Fruit fly (Drosophila melanogaster): ENCODE measurements around the gene CG16986.

The CG16986 gene

DNA sequence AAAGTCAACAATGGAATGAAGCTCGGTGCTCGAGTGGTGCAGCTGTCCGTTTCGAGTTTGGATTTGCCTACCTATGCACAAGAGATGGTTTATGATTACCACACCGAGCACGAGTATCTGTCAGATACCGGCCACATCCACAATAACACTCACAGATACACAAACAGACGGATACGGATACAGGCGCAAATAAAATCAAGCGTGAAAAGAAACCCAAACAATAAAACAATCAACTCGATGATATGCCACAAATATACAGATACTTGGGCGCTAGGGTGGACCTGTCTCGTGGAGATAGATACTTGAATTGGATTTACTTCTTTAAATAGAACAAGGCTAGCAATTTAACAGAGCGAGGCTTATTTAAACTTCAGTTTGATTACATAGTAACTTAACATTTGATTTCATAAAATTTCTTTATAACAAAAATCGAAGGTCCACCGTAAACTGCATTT is 29.8 kb upstream of the CG16986 start (continued):
- no peak for TF ChIP-seq slou (GFP tag; optimal IDR thresholded peaks at IDR 0.05)
- TF ChIP-seq NfI (GFP tag; optimal IDR thresholded peaks at IDR 0.05) = peak; percentile 40
- no peak for TF ChIP-seq Bgb (GFP tag; IDR thresholded peaks at IDR 0.05; ENCODE audit: partially characterized antibody)
- no peak for TF ChIP-seq fd102C (GFP tag; optimal IDR thresholded peaks at IDR 0.05)
- no peak for TF ChIP-seq CkIIα-i1 (GFP tag; IDR thresholded peaks at IDR 0.05)
- peak; percentile 71 for TF ChIP-seq CG17359 (tag; optimal IDR thresholded peaks at IDR 0.05)
- TF ChIP-seq Fer3 (tag; optimal IDR thresholded peaks at IDR 0.05) = peak; percentile 19
- TF ChIP-seq CG7786 (GFP tag; optimal IDR thresholded peaks at IDR 0.05) = no peak
- no peak for TF ChIP-seq ranshi (GFP tag; IDR thresholded peaks at IDR 0.05)
- no peak for TF ChIP-seq Kr (GFP tag; optimal IDR thresholded peaks at IDR 0.05)
- no peak for TF ChIP-seq CG9797 (GFP tag; optimal IDR thresholded peaks at IDR 0.05)
- peak; percentile 22 for TF ChIP-seq sd (tag; optimal IDR thresholded peaks at IDR 0.05)
- peak; percentile 47 for TF ChIP-seq Ssrp (tag; optimal IDR thresholded peaks at IDR 0.05)
- peak; percentile 12; the same call in 1 of the 3 replicates for TF ChIP-seq Optix (GFP tag; IDR thresholded peaks at IDR 0.05)
- no peak for TF ChIP-seq sna (GFP tag; IDR thresholded peaks at IDR 0.05; ENCODE audit: partially characterized antibody)
- no peak for TF ChIP-seq CG34224 (GFP tag; IDR thresholded peaks at IDR 0.05; ENCODE audit: partially characterized antibody)
- TF ChIP-seq wdn (GFP tag; IDR thresholded peaks at IDR 0.05) = no peak
- TF ChIP-seq gsb-n (tag; optimal IDR thresholded peaks at IDR 0.05) = peak; percentile 62
- no peak for TF ChIP-seq ken (GFP tag; IDR thresholded peaks at IDR 0.05)
- peak; percentile 3 for TF ChIP-seq CG9727 (GFP tag; optimal IDR thresholded peaks at IDR 0.05)
- TF ChIP-seq Rfx (GFP tag; IDR thresholded peaks at IDR 0.05) = no peak
- no peak for TF ChIP-seq Taf1 (GFP tag; IDR thresholded peaks at IDR 0.05)
- peak; percentile 30 for TF ChIP-seq CG10979 (tag; optimal IDR thresholded peaks at IDR 0.05)
- no peak for TF ChIP-seq peb (GFP tag; IDR thresholded peaks at IDR 0.05)
- TF ChIP-seq HLH54F (GFP tag; optimal IDR thresholded peaks at IDR 0.05) = no peak
- peak; percentile 48 for TF ChIP-seq phol (tag; optimal IDR thresholded peaks at IDR 0.05)
- no peak for TF ChIP-seq CG6654 (GFP tag; optimal IDR thresholded peaks at IDR 0.05)
- TF ChIP-seq lilli (GFP tag; optimal IDR thresholded peaks at IDR 0.05) = peak; percentile 27
- TF ChIP-seq CG32532 (GFP tag; IDR thresholded peaks at IDR 0.05) = no peak; the same call in 1 of the 2 replicates
- TF ChIP-seq CG7372 (GFP tag; IDR thresholded peaks at IDR 0.05) = no peak
- no peak for TF ChIP-seq Dp (GFP tag; optimal IDR thresholded peaks at IDR 0.05)
- peak; percentile 6 for TF ChIP-seq CG8089 (GFP tag; optimal IDR thresholded peaks at IDR 0.05)
- TF ChIP-seq oc (tag; optimal IDR thresholded peaks at IDR 0.05) = no peak
- no peak for TF ChIP-seq CG13296 (GFP tag; optimal IDR thresholded peaks at IDR 0.05)
- no peak for TF ChIP-seq trh (GFP tag; optimal IDR thresholded peaks at IDR 0.05)
- peak; percentile 14 for TF ChIP-seq Nf-YB (GFP tag; optimal IDR thresholded peaks at IDR 0.05)
- no peak for TF ChIP-seq zen2 (GFP tag; IDR thresholded peaks at IDR 0.05; ENCODE audit: partially characterized antibody)
- TF ChIP-seq onecut (GFP tag; IDR thresholded peaks at IDR 0.05) = no peak
- TF ChIP-seq CG15601 (tag; optimal IDR thresholded peaks at IDR 0.05) = peak; percentile 30
- no peak for TF ChIP-seq Abd-B (GFP tag; optimal IDR thresholded peaks at IDR 0.05)
- peak; percentile 19 to 39 for TF ChIP-seq dpn (GFP tag; optimal IDR thresholded peaks at IDR 0.05)
- TF ChIP-seq HLH3B (GFP tag; IDR thresholded peaks at IDR 0.05) = peak; percentile 52; the same call in 1 of the 2 replicates
- peak; percentile 52 for TF ChIP-seq mirr (GFP tag; optimal IDR thresholded peaks at IDR 0.05)
- TF ChIP-seq H15 (GFP tag; IDR thresholded peaks at IDR 0.05) = 0 out of 3 replicates have a peak, but pooled peaks have one; percentile 10
- peak; percentile 0 for TF ChIP-seq Dek (tag; optimal IDR thresholded peaks at IDR 0.05)
- no peak for TF ChIP-seq en (GFP tag; optimal IDR thresholded peaks at IDR 0.05)
- 0 out of 2 replicates have a peak, but pooled peaks have one; percentile 5 for TF ChIP-seq Ada2b (GFP tag; IDR thresholded peaks at IDR 0.05)
- no peak for TF ChIP-seq CG42726 (GFP tag; IDR thresholded peaks at IDR 0.05; ENCODE audit: partially characterized antibody)
- TF ChIP-seq CG2678 (tag; optimal IDR thresholded peaks at IDR 0.05) = no peak
- TF ChIP-seq crc (GFP tag; optimal IDR thresholded peaks at IDR 0.05) = peak; percentile 20
- TF ChIP-seq CG15073 (GFP tag; optimal IDR thresholded peaks at IDR 0.05) = no peak

All from whole organism, embryonic.